Worm (Caenorhabditis elegans) whole organism, midembryonic: ENCODE data around the gene srh-251.

Experiments used
- T22C8.4 ChIP-seq: fragments of 200-800 bp; sonication (Bioruptor generic); IDR thresholded peaks from 2 replicates; pipeline ENCODE4 v1.3.6; 2022; ENCODE audit warnings: missing genetic modification characterization, missing compliant biosample characterization
- cog-1 ChIP-seq: sonication (generic microtip); optimal IDR thresholded peaks from 2 replicates; lab custom pipeline; 2016; ENCODE audit warnings: missing genetic modification characterization, missing compliant biosample characterization
- flt-1 ChIP-seq: fragments of 200-800 bp; sonication (Bioruptor generic); IDR thresholded peaks from 2 replicates; pipeline ENCODE4 v1.3.6; 2022; ENCODE audit warnings: missing genetic modification characterization, missing compliant biosample characterization
- klf-2 ChIP-seq: fragments of 200-800 bp; sonication (Bioruptor generic); conservative IDR thresholded peaks from 2 replicates; pipeline ENCODE4 v1.3.6; 2022; ENCODE audit warnings: missing genetic modification reagents, missing genetic modification characterization, missing compliant biosample characterization
- med-1 ChIP-seq: sonication (generic microtip); optimal IDR thresholded peaks from 2 replicates; lab custom pipeline; 2017; ENCODE audit warnings: missing genetic modification characterization, mild to moderate bottlenecking, missing compliant biosample characterization, antibody characterized with exemption, missing genetic modification reagents; ENCODE audit not compliant: insufficient read depth
- ref-1 ChIP-seq: fragments of 200-800 bp; sonication (Bioruptor generic); conservative IDR thresholded peaks from 2 replicates; pipeline ENCODE4 v1.3.6; 2022; ENCODE audit warnings: missing genetic modification reagents, missing genetic modification characterization, missing compliant biosample characterization
- tab-1 ChIP-seq: fragments of 200-800 bp; sonication (Bioruptor generic); IDR thresholded peaks from 2 replicates; pipeline ENCODE4 v1.3.6; 2022; ENCODE audit warnings: missing genetic modification characterization, missing compliant biosample characterization
- ztf-23 ChIP-seq: fragments of 200-800 bp; sonication (Bioruptor generic); IDR thresholded peaks from 2 replicates; pipeline ENCODE4 v1.3.6; 2022; ENCODE audit warnings: missing genetic modification reagents, missing genetic modification characterization, missing compliant biosample characterization
- ztf-29 ChIP-seq: fragments of 200-800 bp; sonication (Bioruptor generic); IDR thresholded peaks from 2 replicates; pipeline ENCODE4 v1.3.6; 2022; ENCODE audit warnings: missing genetic modification reagents, missing genetic modification characterization, missing compliant biosample characterization

Gene srh-251

DNA sequence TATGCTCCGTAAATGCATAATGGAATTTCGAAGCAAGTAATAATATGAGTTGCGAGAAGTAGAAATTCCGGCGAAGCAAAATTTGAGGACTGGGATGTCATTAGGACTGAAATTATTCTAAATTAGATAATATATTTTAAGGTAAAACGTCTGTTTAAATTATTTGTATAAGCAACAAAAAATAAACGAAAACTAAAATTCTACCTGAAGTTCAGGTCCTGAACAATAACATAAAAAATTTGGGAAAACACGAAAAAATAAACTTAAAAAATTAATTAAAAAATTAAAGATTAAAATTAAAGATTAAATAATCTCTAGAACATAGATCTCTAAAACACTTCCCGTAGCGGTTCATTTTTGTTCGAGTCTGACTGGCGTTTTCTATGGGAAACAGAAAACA, at the start of gene srh-251:
TSS of gene srh-251 (minus strand) at position 101 of the 400 bp plus-strand sequence.
- no peak for TF ChIP-seq ref-1
- no peak for TF ChIP-seq cog-1 (tag; lab: Kevin White, UChicago)
- no peak for TF ChIP-seq klf-2
- TF ChIP-seq ztf-29 (GFP tag; lab: Robert Waterston, UW): no peak
- no peak for TF ChIP-seq ztf-23
- TF ChIP-seq flt-1 (GFP tag; lab: Robert Waterston, UW): no peak
- TF ChIP-seq T22C8.4 (GFP tag; lab: Robert Waterston, UW): no peak
- no peak for TF ChIP-seq tab-1 (GFP tag; lab: Robert Waterston, UW)
- no peak for TF ChIP-seq med-1 (GFP tag; lab: Kevin White, UChicago)

DNA sequence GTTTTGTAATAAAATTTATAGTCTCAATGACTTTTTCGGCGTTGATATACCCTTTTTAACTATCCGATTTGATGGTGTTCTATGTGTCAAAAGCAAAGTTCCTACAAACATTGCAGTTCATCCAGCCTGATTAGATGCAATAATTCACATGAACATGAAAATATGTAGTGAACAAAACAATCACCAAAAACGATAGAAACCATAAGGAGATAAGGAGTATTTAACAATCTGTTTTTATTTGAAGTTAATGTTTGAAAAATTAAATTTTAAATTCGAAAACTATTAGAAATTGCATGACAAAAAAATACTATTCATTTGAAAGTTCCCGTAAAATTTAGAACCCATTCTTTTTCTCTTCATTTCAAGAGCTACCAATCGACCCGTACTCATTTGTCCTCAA, 47.2 kb upstream of the srh-251 start, which contains the start of gene fbxa-209:
TSS of gene fbxa-209 (minus strand) at position 101 of the 400 bp plus-strand sequence.
- TF ChIP-seq tab-1 (GFP tag; lab: Robert Waterston, UW) (no peak), ztf-23 (no peak), cog-1 (tag; lab: Kevin White, UChicago) (no peak), klf-2 (no peak), med-1 (GFP tag; lab: Kevin White, UChicago) (no peak), T22C8.4 (GFP tag; lab: Robert Waterston, UW) (no peak), ref-1 (no peak), ztf-29 (GFP tag; lab: Robert Waterston, UW) (no peak), flt-1 (GFP tag; lab: Robert Waterston, UW) (no peak)

DNA sequence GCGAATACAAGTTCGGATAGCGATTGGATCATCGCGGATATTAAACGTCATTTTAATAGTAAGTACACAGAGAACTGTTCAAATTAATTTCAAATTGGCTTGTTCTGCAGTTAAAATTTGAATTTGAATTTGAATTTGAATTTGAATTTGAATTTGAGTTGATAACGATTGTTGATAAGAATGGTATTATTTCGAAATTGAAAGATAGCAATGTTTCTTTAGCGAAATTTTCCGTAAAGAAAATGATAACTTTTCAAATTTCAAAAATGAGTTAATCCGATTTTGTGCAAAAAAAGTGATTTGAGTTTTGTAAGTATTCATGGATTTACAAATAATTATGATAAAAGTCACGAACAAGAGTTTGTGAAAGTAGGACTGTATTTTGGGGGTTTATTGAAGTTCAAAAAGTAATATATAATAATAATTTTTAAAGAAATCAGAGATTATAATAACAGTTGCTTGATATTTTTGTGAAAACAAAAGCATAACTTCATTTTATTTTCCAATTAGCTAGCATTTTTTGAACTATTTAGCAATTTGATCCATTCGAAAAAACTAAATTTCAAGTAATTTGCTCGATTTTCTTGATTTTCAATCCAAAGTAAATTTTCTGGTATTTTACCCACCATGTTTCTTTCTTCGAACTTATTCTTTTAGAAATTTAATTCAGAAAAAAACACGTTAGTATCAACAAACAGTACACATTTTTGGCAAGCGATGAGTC, 45.8 kb upstream of the srh-251 start, which contains the start of gene Y36E3A.2:
TSS of gene Y36E3A.2 (plus strand) at position 674 of the 724 bp plus-strand sequence.
- no peak for TF ChIP-seq ref-1
- no peak for TF ChIP-seq ztf-29 (GFP tag; lab: Robert Waterston, UW)
- TF ChIP-seq klf-2: no peak
- TF ChIP-seq flt-1 (GFP tag; lab: Robert Waterston, UW): no peak
- no peak for TF ChIP-seq cog-1 (tag; lab: Kevin White, UChicago)
- TF ChIP-seq T22C8.4 (GFP tag; lab: Robert Waterston, UW): no peak
- no peak for TF ChIP-seq tab-1 (GFP tag; lab: Robert Waterston, UW)

DNA sequence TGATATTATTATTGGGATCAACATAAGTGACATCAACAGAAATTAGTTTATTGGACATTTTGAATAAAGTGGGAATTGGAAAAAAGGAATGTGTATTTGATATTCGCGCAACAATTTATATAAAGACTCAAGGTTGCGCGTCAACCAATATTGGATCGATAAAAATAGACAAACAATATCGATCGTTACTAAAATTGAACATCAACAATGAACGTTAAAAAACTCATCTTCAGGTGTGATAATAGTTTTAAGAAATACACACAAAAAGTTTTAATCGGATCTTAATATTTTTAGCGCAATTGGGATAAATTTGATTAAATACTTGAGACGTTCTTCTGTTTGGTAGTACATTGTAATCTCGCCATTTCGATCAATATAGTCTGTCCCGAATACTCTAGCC, 43.9 kb upstream of the srh-251 start, which contains the start of gene fbxa-104:
TSS of gene fbxa-104 (minus strand) at position 83 of the 400 bp plus-strand sequence.
- TF ChIP-seq ztf-29 (GFP tag; lab: Robert Waterston, UW) (no peak), ztf-23 (no peak), klf-2 (no peak)

DNA sequence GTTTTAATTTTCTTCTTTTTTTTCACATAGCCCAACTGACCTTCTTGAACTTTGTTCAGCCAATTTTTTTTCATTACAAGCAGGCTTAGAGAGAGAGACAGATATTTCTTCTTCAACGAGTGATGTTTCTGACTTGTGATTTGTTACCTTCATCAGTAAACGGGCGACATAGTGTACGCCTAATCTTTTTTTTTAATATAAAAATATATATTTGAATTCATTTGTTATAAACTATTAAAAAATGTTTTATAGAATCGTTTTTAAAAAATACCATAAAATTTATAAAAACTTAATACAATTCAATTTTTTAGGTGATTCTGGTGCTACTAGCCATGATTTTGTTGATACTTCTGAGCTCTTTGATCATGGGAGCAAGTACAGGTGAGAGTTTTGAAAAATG, 38.1 kb upstream of the srh-251 start, which contains the start of gene T06E6.10:
TSS of gene T06E6.10 (plus strand) at position 301 of the 400 bp plus-strand sequence.
- TF ChIP-seq ref-1 (no peak), cog-1 (tag; lab: Kevin White, UChicago) (no peak), flt-1 (GFP tag; lab: Robert Waterston, UW) (no peak), med-1 (GFP tag; lab: Kevin White, UChicago) (no peak), ztf-23 (no peak)

DNA sequence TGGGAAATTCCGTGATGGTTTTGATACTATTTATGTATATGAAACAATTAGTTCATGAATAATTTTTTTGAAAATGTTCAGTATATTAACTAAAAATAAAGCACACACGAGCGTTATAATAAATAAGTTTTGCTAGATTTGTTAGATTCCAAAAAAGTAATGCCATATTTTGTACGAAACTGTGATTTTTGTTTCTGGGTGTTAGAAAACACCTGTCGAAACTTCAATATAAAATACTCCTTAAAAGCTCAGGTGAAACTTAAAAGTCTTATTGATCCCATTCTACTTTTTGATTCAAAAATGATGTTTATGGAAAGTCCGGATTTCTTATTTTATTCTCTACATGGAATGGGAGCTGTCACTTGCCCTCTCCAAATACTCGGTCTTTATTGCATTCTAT, 36.2 kb upstream of the srh-251 start, which contains the start of gene srh-265:
TSS of gene srh-265 (plus strand) at position 301 of the 400 bp plus-strand sequence.
- no peak for TF ChIP-seq klf-2
- TF ChIP-seq tab-1 (GFP tag; lab: Robert Waterston, UW): no peak
- TF ChIP-seq ztf-23: no peak
- TF ChIP-seq flt-1 (GFP tag; lab: Robert Waterston, UW): no peak
- TF ChIP-seq ztf-29 (GFP tag; lab: Robert Waterston, UW): no peak
- TF ChIP-seq med-1 (GFP tag; lab: Kevin White, UChicago): no peak
- TF ChIP-seq ref-1: no peak
- TF ChIP-seq cog-1 (tag; lab: Kevin White, UChicago): no peak
- TF ChIP-seq T22C8.4 (GFP tag; lab: Robert Waterston, UW): no peak

DNA sequence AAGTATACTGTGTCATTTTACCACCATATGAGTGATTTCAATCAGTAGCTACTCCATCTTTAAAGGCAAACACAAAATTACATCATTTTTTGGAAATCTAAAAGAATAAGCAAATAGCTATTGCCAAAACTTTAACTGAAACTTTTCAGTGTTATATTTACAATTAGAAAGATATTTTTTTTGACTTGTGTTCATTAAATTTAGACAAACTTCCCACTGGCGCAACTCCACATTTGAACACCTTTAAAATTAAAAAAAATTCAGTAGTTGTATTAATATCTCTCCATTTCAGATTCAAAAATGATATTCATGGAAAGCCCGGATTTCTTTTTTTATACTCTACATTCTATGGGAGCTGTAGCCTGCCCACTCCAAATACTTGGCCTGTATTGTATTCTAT, 34.1 kb upstream of the srh-251 start, which contains the start of gene srh-264:
TSS of gene srh-264 (plus strand) at position 301 of the 400 bp plus-strand sequence.
- TF ChIP-seq flt-1 (GFP tag; lab: Robert Waterston, UW) (no peak), T22C8.4 (GFP tag; lab: Robert Waterston, UW) (no peak), cog-1 (tag; lab: Kevin White, UChicago) (no peak), med-1 (GFP tag; lab: Kevin White, UChicago) (no peak)

DNA sequence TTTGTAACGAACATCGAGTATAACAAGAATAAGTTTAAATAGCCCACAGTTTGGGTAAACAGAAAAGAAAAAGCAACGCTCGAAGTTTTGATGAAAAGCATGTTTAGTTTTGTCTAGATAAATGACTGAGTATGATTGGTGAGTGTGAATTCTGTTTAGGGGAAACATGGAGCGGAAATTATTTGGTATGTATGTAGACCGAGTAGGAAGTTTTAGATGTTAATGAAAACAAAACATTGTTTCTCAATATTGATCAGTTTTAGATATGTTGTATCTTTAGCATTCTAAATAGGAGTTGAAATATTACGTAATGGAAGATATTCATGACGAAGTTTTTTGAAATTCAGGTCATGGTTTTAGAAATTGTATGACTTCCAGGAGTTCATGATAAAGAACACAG, 32.9 kb upstream of the srh-251 start, which contains the start of gene srbc-63:
TSS of gene srbc-63 (minus strand) at position 101 of the 400 bp plus-strand sequence.
- TF ChIP-seq T22C8.4 (GFP tag; lab: Robert Waterston, UW) (no peak), ztf-29 (GFP tag; lab: Robert Waterston, UW) (no peak), ztf-23 (no peak), med-1 (GFP tag; lab: Kevin White, UChicago) (no peak), cog-1 (tag; lab: Kevin White, UChicago) (no peak), flt-1 (GFP tag; lab: Robert Waterston, UW) (no peak), ref-1 (no peak), klf-2 (no peak), tab-1 (GFP tag; lab: Robert Waterston, UW) (no peak)

DNA sequence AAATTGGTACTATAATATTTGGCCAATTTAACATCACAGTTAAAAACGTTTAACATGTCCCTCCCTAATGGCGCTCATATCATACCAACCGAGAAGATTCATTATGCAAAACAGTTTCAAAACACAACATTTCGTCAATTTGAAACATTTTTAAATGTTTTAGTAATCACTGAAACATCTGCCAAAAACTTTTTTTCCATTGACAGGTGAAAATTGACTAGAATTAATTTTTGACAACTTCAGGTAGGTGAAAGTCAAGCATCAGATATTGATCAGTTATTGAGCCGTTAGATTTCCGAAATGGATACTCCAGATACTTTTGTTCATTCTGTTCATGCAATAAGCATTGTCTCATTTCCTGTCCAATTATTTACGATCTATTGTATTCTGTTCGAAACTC, 27.2 kb upstream of the srh-251 start, which contains the start of gene srh-257:
TSS of gene srh-257 (plus strand) at position 301 of the 400 bp plus-strand sequence.
- no peak for TF ChIP-seq klf-2
- no peak for TF ChIP-seq med-1 (GFP tag; lab: Kevin White, UChicago)
- no peak for TF ChIP-seq tab-1 (GFP tag; lab: Robert Waterston, UW)
- no peak for TF ChIP-seq ztf-23
- no peak for TF ChIP-seq T22C8.4 (GFP tag; lab: Robert Waterston, UW)
- TF ChIP-seq flt-1 (GFP tag; lab: Robert Waterston, UW): no peak
- no peak for TF ChIP-seq ref-1
- TF ChIP-seq ztf-29 (GFP tag; lab: Robert Waterston, UW): no peak
- TF ChIP-seq cog-1 (tag; lab: Kevin White, UChicago): no peak
